Worm (Caenorhabditis elegans): ENCODE results near the gene F35A5.8.

The F35A5.8 gene

DNA sequence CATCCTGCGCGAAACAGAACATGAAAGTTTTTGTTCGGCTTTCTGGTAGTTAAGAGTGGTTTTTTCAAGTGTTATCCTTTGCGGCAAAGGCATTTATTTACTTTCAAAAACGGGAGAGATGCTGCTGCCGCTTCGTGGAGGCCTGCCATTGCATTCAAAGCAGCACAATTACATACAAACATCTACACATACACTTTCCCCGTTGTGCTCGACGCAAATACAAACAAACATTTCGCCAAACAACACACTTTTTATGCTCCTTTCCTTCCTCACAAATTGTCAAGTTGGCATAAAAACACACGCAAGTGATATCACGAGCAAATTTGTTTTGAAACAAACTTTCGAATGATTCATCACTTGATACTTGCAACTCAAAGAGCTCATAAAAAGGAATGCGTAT, 22.9 kb upstream of the F35A5.8 start:
- TF ChIP-seq mdl-1 (tag; optimal IDR thresholded peaks at IDR 0.05) (peak in 1 of 2 experiments; percentile 12), tbx-2 (tag; optimal IDR thresholded peaks at IDR 0.05) (peak; percentile 45), lin-14 (GFP tag; optimal IDR thresholded peaks at IDR 0.05) (peak; percentile 55), lin-15B (tag; optimal IDR thresholded peaks at IDR 0.05) (no peak), nhr-20 (tag; optimal IDR thresholded peaks at IDR 0.05) (peak; percentile 5), egl-27 (tag; optimal IDR thresholded peaks at IDR 0.05) (peak in 1 of 2 experiments; percentile 21), ztf-11 (tag; optimal IDR thresholded peaks at IDR 0.05) (no peak), nhr-77 (tag; optimal IDR thresholded peaks at IDR 0.05) (peak; percentile 44), rnt-1 (tag; optimal IDR thresholded peaks at IDR 0.05) (peak; percentile 11), ama-1 (optimal IDR thresholded peaks at IDR 0.05) (peak; percentile 1)

DNA sequence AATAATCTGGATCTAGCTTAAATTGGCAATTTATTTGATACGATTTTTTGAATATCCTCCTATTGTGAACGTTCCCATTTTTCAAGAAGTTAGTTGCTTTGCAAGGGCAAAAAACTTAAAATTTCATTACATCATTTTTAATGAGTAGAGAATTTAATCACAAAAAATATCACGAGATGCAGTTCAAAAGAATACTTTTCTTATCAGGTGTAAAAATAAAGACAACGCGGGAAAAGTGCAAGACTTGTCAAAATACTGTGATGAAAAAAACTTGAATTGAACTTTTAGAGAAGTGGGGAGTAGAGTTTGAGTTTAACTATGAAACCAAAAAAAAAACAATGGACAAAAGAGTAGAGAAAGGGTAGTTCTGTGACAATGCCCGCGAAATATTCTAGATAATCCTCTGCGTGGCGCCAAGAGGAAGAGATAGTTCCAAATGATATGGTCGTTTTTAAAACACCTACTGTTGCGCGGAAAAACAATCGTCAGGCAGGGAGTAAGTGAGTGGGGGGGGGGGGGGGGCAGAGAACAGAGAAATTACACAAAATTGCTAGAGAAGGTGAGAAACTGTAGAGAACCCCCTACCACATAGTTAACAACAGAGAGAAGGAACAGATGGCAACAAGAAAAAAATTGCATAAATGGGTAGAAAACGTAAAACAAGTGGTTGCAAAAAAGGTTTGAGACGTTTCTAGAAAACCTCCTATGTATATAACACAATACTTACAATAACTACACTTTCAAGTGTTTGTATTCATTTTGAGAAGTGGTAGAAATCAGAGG, 21.8 kb upstream of the F35A5.8 start:
- TF ChIP-seq nhr-47 (tag; optimal IDR thresholded peaks at IDR 0.05) (no peak), fkh-10 (GFP tag; optimal IDR thresholded peaks at IDR 0.05) (no peak), lin-35 (GFP tag; optimal IDR thresholded peaks at IDR 0.05) (no peak), nhr-76 (tag; optimal IDR thresholded peaks at IDR 0.05) (no peak), C16A3.4 (tag; optimal IDR thresholded peaks at IDR 0.05) (no peak), mab-9 (GFP tag; IDR thresholded peaks at IDR 0.05) (no peak), ceh-8 (GFP tag; optimal IDR thresholded peaks at IDR 0.05) (no peak), egl-13 (tag; optimal IDR thresholded peaks at IDR 0.05) (no peak), hlh-17 (GFP tag; optimal IDR thresholded peaks at IDR 0.05; ENCODE audit: borderline replicate concordance) (no peak), snu-23 (GFP tag; optimal IDR thresholded peaks at IDR 0.05) (peak; percentile 1), lin-13 (GFP tag; optimal IDR thresholded peaks at IDR 0.05) (no peak), blmp-1 (tag; optimal IDR thresholded peaks at IDR 0.05) (peak; percentile 35), fkh-8 (tag; optimal IDR thresholded peaks at IDR 0.05) (no peak), ceh-82 (tag; optimal IDR thresholded peaks at IDR 0.05) (no peak), C04F5.9 (tag; optimal IDR thresholded peaks at IDR 0.05) (no peak), elt-2 (tag; optimal IDR thresholded peaks at IDR 0.05) (peak; percentile 68), lin-14 (GFP tag; optimal IDR thresholded peaks at IDR 0.05) (peak; percentile 25), nhr-20 (tag; optimal IDR thresholded peaks at IDR 0.05) (no peak), ztf-4 (tag; optimal IDR thresholded peaks at IDR 0.05) (no peak), nhr-19 (GFP tag; conservative IDR thresholded peaks at IDR 0.05) (no peak), nhr-85 (tag) (peak; percentile 72), pag-3 (tag; optimal IDR thresholded peaks at IDR 0.05; ENCODE audit: borderline replicate concordance, insufficient read depth) (no peak), pax-3 (tag; optimal IDR thresholded peaks at IDR 0.05) (no peak), pqm-1 (tag; optimal IDR thresholded peaks at IDR 0.05) (no peak), dpl-1 (GFP tag; optimal IDR thresholded peaks at IDR 0.05) (no peak), F16B12.6 (tag; optimal IDR thresholded peaks at IDR 0.05) (no peak), tbx-2 (tag; optimal IDR thresholded peaks at IDR 0.05) (no peak), hpl-2 (GFP tag; optimal IDR thresholded peaks at IDR 0.05) (no peak), rnt-1 (tag; optimal IDR thresholded peaks at IDR 0.05) (no peak)

DNA sequence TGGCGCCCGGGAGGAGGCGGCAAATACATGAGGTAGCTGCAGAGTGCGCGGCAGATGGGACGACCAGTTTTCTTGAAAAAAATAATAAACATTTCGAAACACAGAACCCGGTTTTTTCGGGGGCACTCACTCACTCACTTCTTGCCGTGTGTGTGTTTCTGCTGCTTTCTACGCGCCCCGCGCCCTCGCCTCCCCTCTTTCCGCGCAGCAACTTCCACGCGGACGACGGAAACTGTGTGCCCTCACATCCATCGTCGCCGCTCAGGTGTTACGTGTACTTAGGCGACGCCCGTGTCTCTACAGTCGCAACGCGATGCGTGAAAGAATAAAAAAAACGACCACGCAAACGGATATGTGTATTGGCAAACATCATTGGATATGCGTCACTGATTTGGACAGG, 21.2 kb upstream of the F35A5.8 start:
- TF ChIP-seq sup-37 (GFP tag; optimal IDR thresholded peaks at IDR 0.05): peak; percentile 1
- TF ChIP-seq blmp-1 (tag; optimal IDR thresholded peaks at IDR 0.05): peak; percentile 27
- no peak for TF ChIP-seq grh-1 (GFP tag; IDR thresholded peaks at IDR 0.05)

All from whole organism, L1 larva.